Fruit fly (Drosophila melanogaster) whole organism: Measurements from ENCODE around the gene Blos3.

Source experiments
- CG8478 ChIP-seq: fragments of >200 bp; optimal IDR thresholded peaks from 2 replicates; lab custom pipeline; 2018; ENCODE audit warnings: inconsistent platforms
- Dll ChIP-seq: fragments of >200 bp; optimal IDR thresholded peaks from 2 replicates; lab custom pipeline; 2017
- pan ChIP-seq: fragments of >200 bp; optimal IDR thresholded peaks from 2 replicates; lab custom pipeline; 2017
- psq ChIP-seq: fragments of >200 bp; optimal IDR thresholded peaks from 2 replicates; lab custom pipeline; 2017
- usp ChIP-seq: fragments of >200 bp; optimal IDR thresholded peaks from 2 replicates; lab custom pipeline; 2017; ENCODE audit warnings: missing biosample characterization, missing genetic modification characterization, mixed read lengths

DNA sequence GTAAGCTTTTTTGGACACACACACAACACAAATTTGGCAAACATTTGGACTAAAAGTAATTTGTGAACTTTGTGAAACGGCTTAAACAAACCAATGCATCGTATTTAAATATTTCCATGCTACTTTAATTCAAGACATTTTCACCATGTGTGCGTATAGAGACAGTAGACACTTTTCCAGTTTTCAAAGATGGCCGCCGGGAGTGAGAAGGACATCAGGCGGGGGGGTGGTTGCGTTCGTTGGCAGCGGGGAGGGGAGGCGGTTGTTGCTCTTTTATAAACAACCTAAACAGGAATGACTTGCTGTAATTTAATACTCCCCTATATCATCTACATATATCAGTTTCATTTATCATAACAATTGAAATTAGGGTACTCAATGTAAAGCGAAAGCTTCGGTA lies 16.6 kb upstream of the Blos3 start:
- TF ChIP-seq psq (lab: Kevin White, UChicago) (no peak), usp (no peak), Dll (lab: Kevin White, UChicago) (no peak), CG8478 (lab: Kevin White, UChicago) (no peak), pan (no peak)
